Worm (Caenorhabditis elegans) whole organism, young adult: ENCODE measurements around the gene srbc-16.

Experiments used
- B0019.2 ChIP-seq: fragments of 200-800 bp; sonication (Bioruptor generic); conservative IDR thresholded peaks from 2 replicates; pipeline ENCODE4 v1.3.6; 2022; ENCODE audit warnings: missing genetic modification reagents, missing genetic modification characterization, missing compliant biosample characterization
- B0336.3 ChIP-seq: fragments of 200-800 bp; sonication (Bioruptor generic); IDR thresholded peaks from 2 replicates; pipeline ENCODE4 v1.3.6; 2022; ENCODE audit warnings: missing genetic modification characterization, missing compliant biosample characterization
- Y79H2A.3 ChIP-seq: fragments of 200-800 bp; sonication (Bioruptor generic); conservative IDR thresholded peaks from 2 replicates; pipeline ENCODE4 v1.3.6; 2022; ENCODE audit warnings: missing genetic modification reagents, missing genetic modification characterization, missing compliant biosample characterization
- ama-1 ChIP-seq, 3 experiments: fragments of 150-350 bp in 1 of 3; sonication (generic microtip) in 2 of 3; optimal IDR thresholded peaks; 2 replicates each; lab custom pipeline; 2014 to 2018; ENCODE audit warnings: missing biosample characterization in 2 of 3, missing genetic modification characterization in 2 of 3, missing genetic modification reagents in 2 of 3
- attf-5 ChIP-seq: fragments of 200-800 bp; sonication (Bioruptor generic); optimal IDR thresholded peaks from 2 replicates; lab custom pipeline; 2018; ENCODE audit warnings: mild to moderate bottlenecking, missing genetic modification characterization, missing compliant biosample characterization
- cebp-1 ChIP-seq, 2 experiments: fragments of 200-800 bp in 1 of 2; sonication (Bioruptor generic) in 1 of 2; sonication (generic microtip) in 1 of 2; IDR thresholded peaks in 1 of 2; optimal IDR thresholded peaks in 1 of 2; 2 replicates each; pipeline versions ENCODE4 v1.3.6 to Lab custom; 2017 to 2022; ENCODE audit warnings: missing compliant biosample characterization in 2 of 2, missing genetic modification characterization in 2 of 2, mild to moderate bottlenecking in 1 of 2, missing genetic modification reagents in 1 of 2, moderate library complexity in 1 of 2
- hrde-1 ChIP-seq: sonication (generic microtip); optimal IDR thresholded peaks from 2 replicates; lab custom pipeline; 2016; ENCODE audit warnings: missing genetic modification characterization, mild to moderate bottlenecking, missing compliant biosample characterization, moderate library complexity, missing genotype, missing genetic modification reagents, borderline replicate concordance
- lin-26 ChIP-seq: fragments of 200-800 bp; sonication (Bioruptor generic); IDR thresholded peaks from 2 replicates; pipeline ENCODE4 v1.3.6; 2022; ENCODE audit warnings: missing genetic modification reagents, missing genetic modification characterization, missing compliant biosample characterization

DNA sequence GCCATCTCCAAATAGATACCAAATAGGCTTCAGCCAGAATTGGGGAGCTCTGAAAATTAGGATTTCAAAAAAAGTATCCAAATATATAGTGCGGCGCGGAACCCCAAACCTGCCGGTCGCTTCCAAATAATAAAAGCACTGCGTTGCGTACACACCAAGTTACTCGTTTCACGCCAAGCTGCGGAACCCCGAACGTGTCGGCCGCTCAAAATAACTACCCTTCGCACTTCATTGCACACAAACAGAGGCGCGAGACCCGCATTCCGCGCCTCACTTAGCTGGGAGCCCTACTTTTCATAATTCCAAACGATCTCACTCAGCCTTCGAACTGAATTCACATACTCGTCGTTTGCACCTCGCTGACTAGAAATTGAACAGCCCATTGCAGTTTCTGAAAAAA, 17.8 kb downstream of the srbc-16 start:
- TF ChIP-seq lin-26 (GFP tag; lab: Robert Waterston, UW) (no peak), attf-5 (GFP tag; lab: Kevin White, UChicago) (no peak), cebp-1 (GFP tag; IDR thresholded peaks at IDR 0.05; lab: Robert Waterston, UW) (no peak), cebp-1 (tag; optimal IDR thresholded peaks at IDR 0.05; lab: Kevin White, UChicago) (no peak), hrde-1 (tag; lab: Kevin White, UChicago) (no peak), ama-1 (optimal IDR thresholded peaks at IDR 0.05; lab: Kevin White, UChicago) (no peak), ama-1 (GFP tag; optimal IDR thresholded peaks at IDR 0.05; lab: Kevin White, UChicago) (no peak), B0019.2 (no peak), B0336.3 (GFP tag; lab: Robert Waterston, UW) (no peak), Y79H2A.3 (GFP tag; lab: Robert Waterston, UW) (no peak)
